Fruit fly (Drosophila melanogaster) whole organism, larva: ENCODE results near the gene Nmdar1.
A peak's percentile ranks its signal among the peaks of the same experiment; 100 is the strongest.

Experiments
- noc ChIP-seq: fragments of 200-800 bp; sonication (Bioruptor generic); optimal IDR thresholded peaks from 3 replicates; lab custom pipeline; 2019; ENCODE audit warnings: missing biosample characterization, mild to moderate bottlenecking, missing genetic modification characterization, moderate library complexity

Gene Nmdar1

DNA sequence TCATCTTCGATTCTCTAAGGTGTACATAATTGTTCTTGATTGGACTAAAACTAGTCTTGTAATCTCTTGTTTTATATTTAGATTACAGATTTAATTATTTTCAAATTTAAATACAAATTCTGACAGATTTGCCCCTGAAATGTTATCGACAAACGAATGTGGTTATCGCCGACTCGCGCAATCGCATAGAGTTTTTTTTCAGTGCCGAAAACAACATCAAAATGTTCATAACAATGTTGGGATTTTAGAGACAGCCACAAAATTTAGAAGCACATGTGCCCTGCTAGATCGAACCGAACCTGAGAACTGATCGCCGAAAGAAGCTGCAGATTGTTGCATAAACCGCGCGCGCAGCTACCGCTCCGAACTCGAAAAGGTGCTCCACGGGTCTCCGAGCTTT, 55.5 kb downstream of the Nmdar1 start, which contains the start of gene POLDIP2:
Gene POLDIP2 (plus strand): TSS at position 160 of the 400 bp plus-strand sequence.
- TF ChIP-seq noc (tag; lab: Kevin White, UChicago) = no peak

DNA sequence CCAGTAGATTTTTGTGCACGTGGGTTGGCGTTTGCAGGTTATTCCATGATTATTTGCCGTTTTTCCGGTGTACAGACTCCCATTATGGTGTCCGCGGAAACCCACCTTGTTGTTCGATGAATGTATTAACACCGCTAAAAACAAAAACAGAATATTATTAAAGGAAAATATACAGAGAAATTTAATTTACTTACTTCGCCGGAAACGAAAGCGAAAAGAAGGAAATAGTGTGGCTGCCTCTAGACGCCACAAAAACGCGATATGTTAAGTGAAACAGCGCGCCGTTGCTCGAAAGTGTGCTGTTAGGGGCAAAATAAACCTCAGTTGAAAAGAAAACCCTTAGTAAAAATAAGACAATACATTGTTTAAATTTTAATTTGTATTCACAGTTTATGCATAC, 56.3 kb downstream of the Nmdar1 start, which contains the start of gene RpL35A:
Gene RpL35A (minus strand): TSS at position 227 of the 400 bp plus-strand sequence.
- TF ChIP-seq noc (tag; lab: Kevin White, UChicago) = peak; percentile 53

DNA sequence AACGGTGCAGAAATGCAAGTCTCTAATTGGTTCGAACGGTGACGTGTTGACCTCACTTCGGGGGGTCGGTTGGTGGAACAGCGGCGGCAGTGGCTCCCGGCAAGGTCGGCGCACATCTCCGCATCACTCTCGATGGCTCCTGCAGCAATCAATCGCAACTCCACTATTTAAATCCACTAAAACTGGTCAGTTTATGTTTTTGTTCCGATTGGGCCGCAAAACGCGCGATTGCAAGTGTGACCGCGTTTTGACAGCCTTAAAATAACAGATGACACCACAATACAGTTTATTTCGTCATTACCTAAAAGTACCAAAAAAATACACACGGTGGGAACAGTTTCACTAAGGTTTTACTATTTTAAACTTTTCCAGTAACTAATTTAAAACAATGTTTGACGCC, 58.6 kb downstream of the Nmdar1 start, which contains the start of gene PEK:
Gene PEK (minus strand): TSS at position 273 of the 400 bp plus-strand sequence.
- no peak for TF ChIP-seq noc (tag; lab: Kevin White, UChicago)

DNA sequence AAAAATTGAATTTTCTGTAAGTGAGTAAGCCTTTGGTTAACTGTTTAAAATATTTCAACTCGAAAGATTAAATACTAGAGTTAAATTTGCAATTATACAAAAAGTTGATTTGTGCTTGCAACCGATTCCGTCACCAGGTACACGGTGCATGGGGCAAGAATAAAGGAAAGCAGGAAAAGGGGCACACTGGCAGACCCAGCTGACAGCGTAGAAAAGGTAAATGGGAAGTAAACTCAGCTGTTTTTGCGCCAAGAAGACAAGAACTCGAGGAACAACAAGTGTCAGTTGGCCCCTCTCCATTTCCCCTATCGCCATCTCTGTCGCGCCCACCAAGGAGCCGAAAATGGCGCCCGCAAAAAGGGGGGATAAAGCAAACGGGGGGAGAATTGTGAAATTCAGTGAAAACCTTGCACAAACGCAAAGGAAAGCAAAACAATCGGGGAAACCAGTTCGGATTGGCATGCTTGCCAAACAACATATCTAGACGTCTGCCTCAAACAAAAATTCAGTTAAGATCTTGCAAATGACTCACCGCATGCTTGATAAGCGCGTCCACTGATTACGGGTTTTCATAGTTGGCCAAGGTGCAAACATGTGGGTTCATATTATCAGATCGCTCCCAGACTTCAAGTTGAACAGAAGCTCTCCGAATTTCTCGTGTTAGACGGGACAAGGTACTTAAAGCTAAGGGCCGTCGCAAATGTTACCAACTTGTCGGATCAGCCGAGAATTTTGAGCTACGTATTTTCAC, 59.8 kb downstream of the Nmdar1 start:
- no peak for TF ChIP-seq noc (tag; lab: Kevin White, UChicago)
